Worm (Caenorhabditis elegans) whole organism, early embryonic: ENCODE measurements around the gene W10D9.1.

Source experiments
- B0310.2 ChIP-seq: sonication (generic microtip); optimal IDR thresholded peaks from 2 replicates; lab custom pipeline; 2016; ENCODE audit warnings: mild to moderate bottlenecking, missing genetic modification characterization, missing compliant biosample characterization
- F13C5.2 ChIP-seq: sonication (generic microtip); optimal IDR thresholded peaks from 2 replicates; lab custom pipeline; 2017; ENCODE audit warnings: mild to moderate bottlenecking, missing genetic modification characterization, inconsistent platforms, missing compliant biosample characterization
- aly-1 ChIP-seq: sonication (generic microtip); optimal IDR thresholded peaks from 2 replicates; lab custom pipeline; 2016; ENCODE audit warnings: missing genetic modification characterization, missing compliant biosample characterization
- ama-1 ChIP-seq: fragments of 150-350 bp; optimal IDR thresholded peaks from 2 replicates; lab custom pipeline; 2014
- ceh-13 ChIP-seq: fragments of 200-800 bp; sonication (Bioruptor generic); optimal IDR thresholded peaks from 2 replicates; lab custom pipeline; 2018; ENCODE audit warnings: mild to moderate bottlenecking, missing genetic modification characterization, missing compliant biosample characterization
- ceh-36 ChIP-seq: sonication (generic microtip); optimal IDR thresholded peaks from 2 replicates; lab custom pipeline; 2016; ENCODE audit warnings: missing genetic modification characterization, inconsistent platforms, missing compliant biosample characterization
- ets-7 ChIP-seq: sonication (generic microtip); optimal IDR thresholded peaks from 2 replicates; lab custom pipeline; 2016; ENCODE audit warnings: missing genotype, missing genetic modification characterization, missing compliant biosample characterization
- flt-1 ChIP-seq: fragments of 200-800 bp; sonication (Bioruptor generic); IDR thresholded peaks from 2 replicates; pipeline ENCODE4 v1.3.6; 2022; ENCODE audit warnings: missing genetic modification characterization, missing compliant biosample characterization
- hmbx-1 ChIP-seq: sonication (generic microtip); optimal IDR thresholded peaks from 2 replicates; lab custom pipeline; 2016; ENCODE audit warnings: mild to moderate bottlenecking, missing genetic modification characterization, missing compliant biosample characterization
- hmg-4 ChIP-seq: fragments of 200-800 bp; sonication (Bioruptor generic); optimal IDR thresholded peaks from 2 replicates; lab custom pipeline; 2018; ENCODE audit warnings: mild to moderate bottlenecking, missing genetic modification characterization, missing compliant biosample characterization
- hnd-1 ChIP-seq: sonication (generic microtip); optimal IDR thresholded peaks from 2 replicates; lab custom pipeline; 2016; ENCODE audit warnings: missing genetic modification characterization, missing compliant biosample characterization
- pes-1 ChIP-seq: fragments of 200-800 bp; sonication (Bioruptor generic); IDR thresholded peaks from 2 replicates; pipeline ENCODE4 v1.3.6; 2022; ENCODE audit warnings: missing genetic modification reagents, missing genetic modification characterization, missing compliant biosample characterization
- scrt-1 ChIP-seq: fragments of 200-800 bp; sonication (Bioruptor generic); IDR thresholded peaks from 2 replicates; pipeline ENCODE4 v1.3.6; 2022; ENCODE audit warnings: missing genetic modification characterization, missing compliant biosample characterization
- sea-1 ChIP-seq: fragments of 200-800 bp; sonication (Bioruptor generic); conservative IDR thresholded peaks from 2 replicates; pipeline ENCODE4 v1.3.6; 2022; ENCODE audit warnings: missing genetic modification characterization, missing compliant biosample characterization
- tbx-11 ChIP-seq: fragments of 200-800 bp; sonication (Bioruptor generic); IDR thresholded peaks from 2 replicates; pipeline ENCODE4 v1.3.6; 2022; ENCODE audit warnings: missing genetic modification characterization, missing compliant biosample characterization
- tbx-37 ChIP-seq: fragments of 200-800 bp; sonication (Bioruptor generic); conservative IDR thresholded peaks from 2 replicates; pipeline ENCODE4 v1.3.6; 2022; ENCODE audit warnings: missing genetic modification reagents, missing genetic modification characterization, missing compliant biosample characterization
- tra-4 ChIP-seq: sonication (generic microtip); optimal IDR thresholded peaks from 2 replicates; lab custom pipeline; 2017; ENCODE audit warnings: missing genetic modification characterization, missing compliant biosample characterization

W10D9.1 gene

DNA sequence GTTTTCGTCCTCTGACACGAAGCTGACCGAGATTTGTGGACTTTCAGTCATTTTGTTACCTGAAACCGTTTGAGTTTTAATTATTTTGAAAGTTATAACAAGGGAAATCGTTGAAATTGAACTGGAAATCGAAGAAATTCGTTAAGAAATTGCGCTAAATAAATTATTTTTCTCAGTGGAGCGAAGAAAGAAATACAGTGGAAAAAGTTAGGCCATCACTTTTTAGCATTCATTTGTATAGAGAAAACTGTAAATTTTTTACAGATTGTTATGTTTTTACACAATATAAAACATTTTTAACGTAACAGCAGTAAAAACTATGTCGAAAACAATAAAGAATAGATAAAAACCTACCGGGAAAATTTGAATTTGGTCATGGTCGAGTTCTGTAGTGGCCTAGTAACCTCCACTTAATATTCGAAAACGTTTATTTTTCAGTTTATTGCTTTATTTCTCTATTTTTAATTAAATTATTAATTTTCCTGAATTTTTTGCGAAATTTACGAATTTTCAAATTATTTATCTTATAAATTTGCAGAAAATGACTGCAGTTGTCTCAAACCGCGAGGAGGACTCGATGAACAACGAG is 29.7 kb downstream of the W10D9.1 start, which contains the start of the genes gldi-1 and prp-21:
TSS of gene gldi-1 (minus strand) at position 51 of the 589 bp plus-strand sequence.
TSS of gene prp-21 (plus strand) at position 539 of the 589 bp plus-strand sequence.
- TF ChIP-seq tbx-11 (no peak), hnd-1 (tag; lab: Kevin White, UChicago) (no peak), tra-4 (tag; lab: Kevin White, UChicago) (no peak), ceh-13 (GFP tag; lab: Kevin White, UChicago) (no peak), scrt-1 (GFP tag; lab: Robert Waterston, UW) (no peak), F13C5.2 (no peak), B0310.2 (tag; lab: Kevin White, UChicago) (no peak), ets-7 (tag; lab: Kevin White, UChicago) (no peak), ama-1 (lab: Kevin White, UChicago) (no peak), hmbx-1 (no peak), ceh-36 (no peak), tbx-37 (GFP tag; lab: Robert Waterston, UW) (no peak)

DNA sequence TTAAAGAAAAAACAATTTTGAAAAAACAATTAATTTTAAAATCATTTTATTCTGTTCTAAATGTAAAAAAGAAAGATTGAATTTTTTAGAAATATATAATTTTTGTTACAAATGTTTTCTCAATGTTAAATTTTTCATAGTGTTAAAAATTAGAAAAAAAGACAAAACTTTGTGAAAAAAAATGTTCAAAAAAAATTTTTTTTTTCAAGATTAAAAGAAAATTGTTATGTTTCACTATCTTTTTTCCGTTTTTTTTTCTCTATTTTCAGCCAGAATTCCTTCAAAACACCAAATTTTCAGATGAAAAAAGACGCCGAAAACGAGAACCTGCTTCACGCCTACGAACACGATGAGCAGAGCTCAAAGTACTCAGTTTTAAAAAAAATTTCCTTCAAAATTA is 40.4 kb downstream of the W10D9.1 start, which contains the start of gene sms-5:
TSS of gene sms-5 (plus strand) at position 301 of the 400 bp plus-strand sequence.
- TF ChIP-seq ama-1 (lab: Kevin White, UChicago) (no peak), tra-4 (tag; lab: Kevin White, UChicago) (no peak), aly-1 (tag; lab: Kevin White, UChicago) (no peak), F13C5.2 (no peak), ceh-36 (no peak), tbx-11 (no peak), ceh-13 (GFP tag; lab: Kevin White, UChicago) (no peak), hnd-1 (tag; lab: Kevin White, UChicago) (no peak), flt-1 (no peak), tbx-37 (GFP tag; lab: Robert Waterston, UW) (no peak), sea-1 (no peak), scrt-1 (GFP tag; lab: Robert Waterston, UW) (no peak), ets-7 (tag; lab: Kevin White, UChicago) (no peak), B0310.2 (tag; lab: Kevin White, UChicago) (no peak)

DNA sequence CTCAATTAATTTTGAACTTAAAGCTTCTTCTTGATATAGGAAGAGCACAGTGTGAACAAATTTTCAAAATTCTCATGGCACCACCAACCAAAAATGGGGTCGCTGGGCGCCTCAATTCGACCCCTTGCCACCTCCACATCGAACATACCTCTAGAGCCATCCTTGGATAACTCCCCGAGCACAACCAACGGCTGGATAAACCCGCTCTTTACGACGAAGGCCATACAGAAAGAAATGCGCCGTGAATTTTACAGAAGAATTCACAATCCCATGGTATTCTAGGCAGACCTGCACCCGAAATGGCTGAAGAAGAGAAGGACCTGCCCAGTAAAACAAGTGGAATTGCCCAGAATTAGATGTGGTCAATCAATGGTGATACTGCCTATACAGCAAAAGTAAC is 47.9 kb downstream of the W10D9.1 start:
- TF ChIP-seq ama-1 (lab: Kevin White, UChicago) (no peak), ets-7 (tag; lab: Kevin White, UChicago) (no peak), tbx-37 (GFP tag; lab: Robert Waterston, UW) (no peak), scrt-1 (GFP tag; lab: Robert Waterston, UW) (no peak), flt-1 (no peak), pes-1 (GFP tag; lab: Robert Waterston, UW) (no peak), ceh-36 (no peak), hnd-1 (tag; lab: Kevin White, UChicago) (no peak), F13C5.2 (no peak), tbx-11 (no peak), hmg-4 (no peak), tra-4 (tag; lab: Kevin White, UChicago) (no peak)
